Worm (Caenorhabditis elegans) whole organism, L3 larva: ENCODE data around the gene spp-11.

Experiments used
- ZK546.5 ChIP-seq: sonication (generic microtip); optimal IDR thresholded peaks from 2 replicates; lab custom pipeline; 2017; ENCODE audit warnings: missing biosample characterization, missing genetic modification characterization
- aly-2 ChIP-seq: fragments of 150-350 bp; optimal IDR thresholded peaks from 2 replicates; lab custom pipeline; 2014; ENCODE audit warnings: missing biosample characterization, missing genetic modification characterization
- ceh-28 ChIP-seq: fragments of 150-350 bp; optimal IDR thresholded peaks from 2 replicates; lab custom pipeline; 2014; ENCODE audit warnings: missing biosample characterization, missing genetic modification reagents, missing genetic modification characterization
- ceh-82 ChIP-seq: fragments of 150-350 bp; optimal IDR thresholded peaks from 2 replicates; lab custom pipeline; 2014; ENCODE audit warnings: missing biosample characterization, missing genetic modification characterization
- ceh-9 ChIP-seq: sonication (generic microtip); optimal IDR thresholded peaks from 2 replicates; lab custom pipeline; 2018; ENCODE audit warnings: missing biosample characterization, missing genetic modification characterization
- daf-12 ChIP-seq: fragments of 150-350 bp; optimal IDR thresholded peaks from 2 replicates; lab custom pipeline; 2014; ENCODE audit warnings: missing biosample characterization, missing genetic modification reagents, missing genetic modification characterization
- egl-27 ChIP-seq: sonication (generic microtip); optimal IDR thresholded peaks from 4 replicates; lab custom pipeline; 2017; ENCODE audit warnings: missing biosample characterization, missing genetic modification reagents, missing genetic modification characterization
- elt-1 ChIP-seq: fragments of 150-350 bp; optimal IDR thresholded peaks from 2 replicates; lab custom pipeline; 2014; ENCODE audit warnings: missing biosample characterization, missing genetic modification characterization
- elt-2 ChIP-seq: sonication (generic microtip); optimal IDR thresholded peaks from 2 replicates; lab custom pipeline; 2016; ENCODE audit warnings: missing genetic modification reagents, mild to moderate bottlenecking, missing genetic modification characterization, missing compliant biosample characterization
- elt-3 ChIP-seq, 3 experiments: fragments of 150-350 bp in 1 of 3; sonication (generic microtip) in 2 of 3; optimal IDR thresholded peaks; 2 replicates in 2 of 3; 4 replicates in 1 of 3; lab custom pipeline; 2014 to 2017; ENCODE audit warnings: missing biosample characterization in 3 of 3, missing genetic modification characterization in 3 of 3
- eor-1 ChIP-seq, 2 experiments: fragments of 150-350 bp; optimal IDR thresholded peaks; 2 replicates each; lab custom pipeline; 2014 to 2018; ENCODE audit warnings: missing biosample characterization in 2 of 2, missing genetic modification characterization in 2 of 2
- fkh-10 ChIP-seq: sonication (generic microtip); optimal IDR thresholded peaks from 2 replicates; lab custom pipeline; 2017; ENCODE audit warnings: missing biosample characterization, missing genetic modification reagents, missing genetic modification characterization
- fos-1 ChIP-seq: fragments of 150-350 bp; optimal IDR thresholded peaks from 2 replicates; lab custom pipeline; 2014; ENCODE audit warnings: missing biosample characterization, missing genetic modification characterization
- jun-1 ChIP-seq: fragments of 150-350 bp; optimal IDR thresholded peaks from 2 replicates; lab custom pipeline; 2014; ENCODE audit warnings: missing biosample characterization, missing genetic modification reagents, missing genetic modification characterization
- mdl-1 ChIP-seq: fragments of 150-350 bp; optimal IDR thresholded peaks from 2 replicates; lab custom pipeline; 2014; ENCODE audit warnings: missing biosample characterization, missing genetic modification characterization
- nfya-1 ChIP-seq: sonication (generic microtip); optimal IDR thresholded peaks from 2 replicates; lab custom pipeline; 2017; ENCODE audit warnings: missing genetic modification characterization, mild to moderate bottlenecking, missing compliant biosample characterization, antibody characterized with exemption, moderate library complexity; ENCODE audit not compliant: insufficient read depth
- nhr-11 ChIP-seq: fragments of 150-350 bp; optimal IDR thresholded peaks from 2 replicates; lab custom pipeline; 2014; ENCODE audit warnings: missing biosample characterization, missing genetic modification characterization
- nhr-12 ChIP-seq: fragments of 150-350 bp; optimal IDR thresholded peaks from 2 replicates; lab custom pipeline; 2014; ENCODE audit warnings: missing biosample characterization, missing genetic modification characterization
- nhr-23 ChIP-seq: fragments of 150-350 bp; optimal IDR thresholded peaks from 2 replicates; lab custom pipeline; 2014; ENCODE audit warnings: missing biosample characterization, missing genetic modification reagents, missing genetic modification characterization
- nhr-25 ChIP-seq: sonication (generic microtip); optimal IDR thresholded peaks from 2 replicates; lab custom pipeline; 2017; ENCODE audit warnings: missing biosample characterization, missing genetic modification characterization
- nhr-43 ChIP-seq: sonication (generic microtip); optimal IDR thresholded peaks from 2 replicates; lab custom pipeline; 2016; ENCODE audit warnings: mild to moderate bottlenecking, missing genetic modification characterization, missing compliant biosample characterization; ENCODE audit not compliant: poor library complexity, severe bottlenecking
- nhr-76 ChIP-seq: fragments of 150-350 bp; sonication (generic microtip); optimal IDR thresholded peaks from 5 replicates; lab custom pipeline; 2014; ENCODE audit warnings: missing biosample characterization, missing genetic modification characterization
- nhr-77 ChIP-seq: fragments of 150-350 bp; optimal IDR thresholded peaks from 2 replicates; lab custom pipeline; 2014; ENCODE audit warnings: missing biosample characterization, missing genetic modification characterization
- pha-4 ChIP-seq: fragments of 150-350 bp; optimal IDR thresholded peaks from 2 replicates; lab custom pipeline; 2014; ENCODE audit warnings: missing biosample characterization, missing genetic modification reagents, missing genetic modification characterization
- pqm-1 ChIP-seq: fragments of 150-350 bp; optimal IDR thresholded peaks from 2 replicates; lab custom pipeline; 2017; ENCODE audit warnings: missing biosample characterization, missing genetic modification characterization, inconsistent platforms
- skn-1 ChIP-seq: fragments of 150-350 bp; optimal IDR thresholded peaks from 2 replicates; lab custom pipeline; 2014; ENCODE audit warnings: missing biosample characterization, missing genetic modification characterization
- snpc-4 ChIP-seq: fragments of 150-350 bp; optimal IDR thresholded peaks from 2 replicates; lab custom pipeline; 2014; ENCODE audit warnings: missing biosample characterization, missing genetic modification characterization
- unc-39 ChIP-seq: sonication (generic microtip); optimal IDR thresholded peaks from 4 replicates; lab custom pipeline; 2017; ENCODE audit warnings: missing biosample characterization, missing genetic modification characterization

The spp-11 gene

DNA sequence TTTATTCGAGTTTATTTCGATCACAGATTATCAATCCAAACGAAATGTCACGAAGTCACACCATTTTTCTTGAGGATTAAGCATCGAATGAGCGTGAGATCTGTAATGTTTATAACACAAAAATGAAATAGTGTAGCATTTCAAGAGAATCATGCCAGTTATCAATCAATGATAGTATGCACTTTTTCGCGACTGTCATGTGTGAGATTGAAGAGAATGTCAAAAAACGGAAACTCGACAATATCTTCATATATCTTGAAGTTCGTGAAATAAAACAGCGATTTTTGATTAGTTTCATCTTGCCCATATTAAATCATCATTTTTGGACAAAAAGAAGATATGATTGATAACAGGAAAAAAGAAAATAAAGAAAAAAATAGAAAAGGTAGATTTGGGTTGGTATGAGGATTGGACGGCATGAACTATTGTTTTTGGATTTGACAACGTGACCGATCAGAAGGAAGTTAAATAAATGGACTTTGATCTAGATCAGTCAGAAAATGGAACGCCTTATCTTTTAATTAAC is 28.1 kb downstream of the spp-11 start:
- peak; percentile 2 for TF ChIP-seq nhr-25 (tag; lab: Kevin White, UChicago)
- no peak for TF ChIP-seq elt-1 (tag; lab: Kevin White, UChicago)
- no peak for TF ChIP-seq snpc-4 (tag; lab: Kevin White, UChicago)
- peak; percentile 44 for TF ChIP-seq nhr-23 (tag; lab: Kevin White, UChicago)
- peak; percentile 42 for TF ChIP-seq nhr-43 (tag; lab: Kevin White, UChicago)

DNA sequence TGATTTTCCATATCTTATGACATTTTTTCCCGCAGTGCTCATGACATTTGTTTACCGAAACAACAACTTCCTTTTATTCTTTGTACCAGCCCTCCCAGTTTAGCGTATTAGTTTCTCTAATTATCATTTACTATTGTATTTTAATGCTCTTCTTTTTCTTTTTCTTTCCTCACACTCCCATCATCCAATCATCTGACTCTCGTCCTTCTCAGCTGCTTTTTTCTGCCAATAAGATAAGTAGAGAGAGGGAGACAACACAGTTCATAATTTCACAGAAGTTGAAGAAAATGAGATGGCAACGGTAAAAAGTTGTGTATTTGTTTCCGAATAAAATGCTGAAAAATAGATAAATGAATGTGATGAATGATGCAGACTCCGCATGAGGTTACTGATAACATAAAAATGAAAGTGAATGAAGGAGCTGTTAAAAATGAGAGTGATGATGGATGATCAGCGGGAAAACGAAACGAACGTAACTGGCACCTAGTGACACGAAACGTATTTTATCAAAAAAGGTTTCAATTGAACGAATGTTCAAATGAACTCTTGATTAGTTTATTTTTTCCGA is 29.7 kb downstream of the spp-11 start:
- TF ChIP-seq nhr-76 (tag; lab: Kevin White, UChicago) (no peak), snpc-4 (tag; lab: Kevin White, UChicago) (no peak), fkh-10 (GFP tag; lab: Kevin White, UChicago) (no peak), nhr-11 (tag; lab: Kevin White, UChicago) (no peak), elt-2 (tag; lab: Kevin White, UChicago) (peak; percentile 89), jun-1 (tag; lab: Kevin White, UChicago) (peak; percentile 34), pha-4 (tag; lab: Kevin White, UChicago) (peak; percentile 54), elt-3 (tag; optimal IDR thresholded peaks at IDR 0.05; lab: Kevin White, UChicago) (no peak), nfya-1 (peak; percentile 31), ceh-9 (no peak), pqm-1 (tag; lab: Kevin White, UChicago) (peak; percentile 76), fos-1 (no peak), eor-1 (tag; optimal IDR thresholded peaks at IDR 0.05; lab: Kevin White, UChicago) (no peak)

ce11 chrII:6376693-6377092 is 30.5 kb downstream of the spp-11 start:
- TF ChIP-seq aly-2 (tag; lab: Kevin White, UChicago) (no peak), nhr-43 (tag; lab: Kevin White, UChicago) (no peak), ZK546.5 (tag; lab: Kevin White, UChicago) (no peak), daf-12 (tag; lab: Kevin White, UChicago) (no peak), ceh-82 (no peak), nhr-12 (tag; lab: Kevin White, UChicago) (no peak), nhr-23 (tag; lab: Kevin White, UChicago) (no peak), pha-4 (tag; lab: Kevin White, UChicago) (no peak), pqm-1 (tag; lab: Kevin White, UChicago) (no peak)

ce11 chrII:6374646-6375045 is 32.5 kb downstream of the spp-11 start:
- no peak for TF ChIP-seq egl-27 (tag; lab: Kevin White, UChicago)
- TF ChIP-seq jun-1 (tag; lab: Kevin White, UChicago), result peak; percentile 1
- TF ChIP-seq nfya-1, result no peak
- no peak for TF ChIP-seq nhr-43 (tag; lab: Kevin White, UChicago)
- TF ChIP-seq pqm-1 (tag; lab: Kevin White, UChicago), result peak; percentile 35
- no peak for TF ChIP-seq skn-1 (tag; lab: Kevin White, UChicago)
- peak; percentile 29 for TF ChIP-seq pha-4 (tag; lab: Kevin White, UChicago)
- TF ChIP-seq elt-2 (tag; lab: Kevin White, UChicago), result peak; percentile 71
- TF ChIP-seq ceh-28, result peak; percentile 19
- TF ChIP-seq, all 47 proteins: peak for 5

ce11 chrII:6373361-6373760 is 33.8 kb downstream of the spp-11 start:
- no peak for TF ChIP-seq elt-2 (tag; lab: Kevin White, UChicago)
- no peak for TF ChIP-seq nhr-77 (tag; lab: Kevin White, UChicago)
- no peak for TF ChIP-seq unc-39

ce11 chrII:6371003-6371402 is 36.2 kb downstream of the spp-11 start, which contains the start of gene lin-23:
TSS of gene lin-23 (plus strand) at chrII:6371303.
- no peak for TF ChIP-seq mdl-1 (tag; lab: Kevin White, UChicago)
- TF ChIP-seq nhr-25 (tag; lab: Kevin White, UChicago), result peak; percentile 12
- TF ChIP-seq eor-1 (tag; optimal IDR thresholded peaks at IDR 0.05; lab: Kevin White, UChicago), result no peak
